Worm (Caenorhabditis elegans) whole organism, L1 larva: ENCODE measurements around the gene nhr-38.

ENCODE experiments used
- C16A3.4 ChIP-seq: fragments of 150-350 bp; optimal IDR thresholded peaks from 2 replicates; lab custom pipeline; 2014; ENCODE audit warnings: missing biosample characterization, missing genetic modification characterization
- C34B4.2 ChIP-seq: sonication (generic microtip); optimal IDR thresholded peaks from 2 replicates; lab custom pipeline; 2017; ENCODE audit warnings: mild to moderate bottlenecking, missing genetic modification characterization, missing compliant biosample characterization
- alr-1 ChIP-seq: fragments of 200-800 bp; sonication (Bioruptor generic); optimal IDR thresholded peaks from 2 replicates; lab custom pipeline; 2018; ENCODE audit warnings: borderline replicate concordance, mild to moderate bottlenecking, missing genetic modification characterization, missing compliant biosample characterization
- aly-2 ChIP-seq: fragments of 150-350 bp; optimal IDR thresholded peaks from 2 replicates; lab custom pipeline; 2014; ENCODE audit warnings: missing biosample characterization, missing genetic modification characterization
- ama-1 ChIP-seq: fragments of 150-350 bp; optimal IDR thresholded peaks from 2 replicates; lab custom pipeline; 2014
- ceh-63 ChIP-seq: fragments of 200-800 bp; sonication (Bioruptor generic); optimal IDR thresholded peaks from 2 replicates; lab custom pipeline; 2018; ENCODE audit warnings: mild to moderate bottlenecking, missing genetic modification characterization, missing compliant biosample characterization
- ceh-82 ChIP-seq, 3 experiments: fragments of 150-350 bp in 1 of 3; sonication (generic microtip) in 2 of 3; optimal IDR thresholded peaks; 2 replicates each; lab custom pipeline; 2014 to 2017; ENCODE audit warnings: missing biosample characterization in 3 of 3, missing genetic modification characterization in 3 of 3
- ceh-88 ChIP-seq: fragments of 200-800 bp; sonication (Bioruptor generic); IDR thresholded peaks from 2 replicates; pipeline ENCODE4 v1.3.6; 2022; ENCODE audit warnings: missing genetic modification characterization, missing compliant biosample characterization
- ces-1 ChIP-seq: fragments of 150-350 bp; optimal IDR thresholded peaks from 2 replicates; lab custom pipeline; 2014; ENCODE audit warnings: missing biosample characterization, missing genetic modification reagents, missing genetic modification characterization
- dpl-1 ChIP-seq, 3 experiments: fragments of 150-350 bp in 2 of 3; sonication (generic microtip) in 1 of 3; optimal IDR thresholded peaks; 2 replicates each; lab custom pipeline; 2014 to 2017; ENCODE audit warnings: missing biosample characterization in 3 of 3, missing genetic modification characterization in 3 of 3, missing genetic modification reagents in 3 of 3
- efl-1 ChIP-seq, 4 experiments: fragments of 150-350 bp; optimal IDR thresholded peaks in 3 of 4; peaks in 1 of 4; 1 replicate in 1 of 4; 2 replicates in 3 of 4; lab custom pipeline; 2014; ENCODE audit warnings: missing biosample characterization in 2 of 4, missing genetic modification characterization in 2 of 4, missing genetic modification reagents in 2 of 4
- egl-27 ChIP-seq, 2 experiments: fragments of 150-350 bp in 1 of 2; sonication (generic microtip); optimal IDR thresholded peaks; 3 replicates each; lab custom pipeline; 2017 to 2018; ENCODE audit warnings: missing biosample characterization in 2 of 2, missing genetic modification characterization in 2 of 2, missing genetic modification reagents in 2 of 2
- elt-2 ChIP-seq: sonication (generic microtip); optimal IDR thresholded peaks from 2 replicates; lab custom pipeline; 2016; ENCODE audit warnings: missing genetic modification characterization, mild to moderate bottlenecking, inconsistent platforms, missing compliant biosample characterization, missing genetic modification reagents
- fos-1 ChIP-seq: fragments of 150-350 bp; optimal IDR thresholded peaks from 2 replicates; lab custom pipeline; 2014; ENCODE audit warnings: missing biosample characterization, missing genetic modification characterization
- grh-1 ChIP-seq: fragments of 200-800 bp; sonication (Bioruptor generic); IDR thresholded peaks from 2 replicates; pipeline ENCODE4 v1.3.6; 2022; ENCODE audit warnings: missing genetic modification reagents, missing genetic modification characterization, missing compliant biosample characterization
- hlh-17 ChIP-seq: fragments of 200-800 bp; sonication (Bioruptor generic); optimal IDR thresholded peaks from 2 replicates; lab custom pipeline; 2018; ENCODE audit warnings: missing genetic modification characterization, mild to moderate bottlenecking, missing compliant biosample characterization, moderate library complexity, borderline replicate concordance
- hlh-4 ChIP-seq: sonication (generic microtip); optimal IDR thresholded peaks from 2 replicates; lab custom pipeline; 2016; ENCODE audit warnings: mild to moderate bottlenecking, missing genetic modification characterization, missing compliant biosample characterization
- hpl-2 ChIP-seq: fragments of 150-350 bp; optimal IDR thresholded peaks from 2 replicates; lab custom pipeline; 2014; ENCODE audit warnings: missing biosample characterization, missing genetic modification reagents, missing genetic modification characterization
- irx-1 ChIP-seq: sonication (generic microtip); optimal IDR thresholded peaks from 2 replicates; lab custom pipeline; 2016; ENCODE audit warnings: missing genetic modification characterization, missing compliant biosample characterization
- lin-13 ChIP-seq: fragments of 150-350 bp; optimal IDR thresholded peaks from 2 replicates; lab custom pipeline; 2014; ENCODE audit warnings: missing biosample characterization, missing genetic modification reagents, missing genetic modification characterization
- lin-14 ChIP-seq: fragments of 200-800 bp; sonication (Bioruptor generic); optimal IDR thresholded peaks from 2 replicates; lab custom pipeline; 2018; ENCODE audit warnings: mild to moderate bottlenecking, missing genetic modification characterization, moderate library complexity, missing compliant biosample characterization
- lin-15B ChIP-seq: fragments of 150-350 bp; sonication (generic microtip); optimal IDR thresholded peaks from 3 replicates; lab custom pipeline; 2014; ENCODE audit warnings: missing biosample characterization, missing genetic modification characterization
- lin-35 ChIP-seq, 2 experiments: fragments of 150-350 bp; optimal IDR thresholded peaks; 2 replicates each; lab custom pipeline; 2014; ENCODE audit warnings: missing biosample characterization in 2 of 2, missing genetic modification characterization in 2 of 2, missing genetic modification reagents in 2 of 2
- lir-3 ChIP-seq: sonication (generic microtip); optimal IDR thresholded peaks from 2 replicates; lab custom pipeline; 2016; ENCODE audit warnings: mild to moderate bottlenecking, missing genetic modification characterization, moderate library complexity, missing compliant biosample characterization; ENCODE audit not compliant: poor library complexity
- lsy-2 ChIP-seq, 2 experiments: fragments of 150-350 bp; optimal IDR thresholded peaks; 2 replicates each; lab custom pipeline; 2014; ENCODE audit warnings: missing biosample characterization in 2 of 2, missing genetic modification characterization in 2 of 2
- mab-9 ChIP-seq: fragments of 200-800 bp; sonication (Bioruptor generic); IDR thresholded peaks from 2 replicates; pipeline ENCODE4 v1.3.6; 2022; ENCODE audit warnings: missing genetic modification reagents, missing genetic modification characterization, missing compliant biosample characterization
- mdl-1 ChIP-seq, 2 experiments: fragments of 150-350 bp; optimal IDR thresholded peaks; 2 replicates each; lab custom pipeline; 2014 to 2017; ENCODE audit warnings: missing biosample characterization in 2 of 2, missing genetic modification characterization in 2 of 2, inconsistent platforms in 1 of 2
- mef-2 ChIP-seq: fragments of 150-350 bp; optimal IDR thresholded peaks from 2 replicates; lab custom pipeline; 2014; ENCODE audit warnings: missing biosample characterization, missing genetic modification characterization
- nhr-11 ChIP-seq: fragments of 150-350 bp; optimal IDR thresholded peaks from 2 replicates; lab custom pipeline; 2014; ENCODE audit warnings: missing biosample characterization, missing genetic modification characterization
- nhr-12 ChIP-seq: sonication (generic microtip); optimal IDR thresholded peaks from 2 replicates; lab custom pipeline; 2017; ENCODE audit warnings: missing biosample characterization, missing genetic modification characterization
- nhr-19 ChIP-seq: fragments of 200-800 bp; sonication (Bioruptor generic); conservative IDR thresholded peaks from 2 replicates; pipeline ENCODE4 v1.3.6; 2022; ENCODE audit warnings: missing genetic modification characterization, missing compliant biosample characterization
- nhr-237 ChIP-seq: fragments of 150-350 bp; optimal IDR thresholded peaks from 2 replicates; lab custom pipeline; 2014; ENCODE audit warnings: missing biosample characterization, missing genetic modification characterization
- nhr-28 ChIP-seq: fragments of 150-350 bp; optimal IDR thresholded peaks from 2 replicates; lab custom pipeline; 2014; ENCODE audit warnings: missing biosample characterization, missing genetic modification characterization
- nhr-76 ChIP-seq: sonication (generic microtip); optimal IDR thresholded peaks from 2 replicates; lab custom pipeline; 2017; ENCODE audit warnings: missing biosample characterization, missing genetic modification characterization
- nhr-84 ChIP-seq: sonication (generic microtip); optimal IDR thresholded peaks from 2 replicates; lab custom pipeline; 2017; ENCODE audit warnings: missing biosample characterization, missing genetic modification characterization
- pag-3 ChIP-seq: sonication (generic microtip); optimal IDR thresholded peaks from 2 replicates; lab custom pipeline; 2017; ENCODE audit warnings: missing genetic modification characterization, mild to moderate bottlenecking, missing compliant biosample characterization, antibody characterized with exemption, borderline replicate concordance; ENCODE audit not compliant: insufficient read depth
- rnt-1 ChIP-seq: sonication (generic microtip); optimal IDR thresholded peaks from 2 replicates; lab custom pipeline; 2016; ENCODE audit warnings: mild to moderate bottlenecking, missing genetic modification characterization, moderate library complexity, missing compliant biosample characterization
- skn-1 ChIP-seq: fragments of 150-350 bp; optimal IDR thresholded peaks from 2 replicates; lab custom pipeline; 2014; ENCODE audit warnings: missing biosample characterization, missing genetic modification characterization
- snpc-4 ChIP-seq: fragments of 150-350 bp; optimal IDR thresholded peaks from 2 replicates; lab custom pipeline; 2014; ENCODE audit warnings: missing biosample characterization, missing genetic modification characterization
- snu-23 ChIP-seq: sonication (generic microtip); optimal IDR thresholded peaks from 2 replicates; lab custom pipeline; 2016; ENCODE audit warnings: missing genetic modification characterization, missing compliant biosample characterization
- sox-4 ChIP-seq: sonication (generic microtip); optimal IDR thresholded peaks from 2 replicates; lab custom pipeline; 2016; ENCODE audit warnings: missing genetic modification characterization, missing compliant biosample characterization
- sptf-1 ChIP-seq: fragments of 150-350 bp; optimal IDR thresholded peaks from 2 replicates; lab custom pipeline; 2014; ENCODE audit warnings: missing biosample characterization, missing genetic modification characterization
- tbx-2 ChIP-seq: sonication (generic microtip); optimal IDR thresholded peaks from 2 replicates; lab custom pipeline; 2016; ENCODE audit warnings: missing genetic modification characterization, missing compliant biosample characterization
- unc-130 ChIP-seq: fragments of 150-350 bp; optimal IDR thresholded peaks from 2 replicates; lab custom pipeline; 2017; ENCODE audit warnings: missing biosample characterization, missing genetic modification characterization, inconsistent platforms
- unc-86 ChIP-seq: sonication (generic microtip); optimal IDR thresholded peaks from 2 replicates; lab custom pipeline; 2016; ENCODE audit warnings: missing genetic modification characterization, missing compliant biosample characterization
- vab-15 ChIP-seq: sonication (generic microtip); optimal IDR thresholded peaks from 2 replicates; lab custom pipeline; 2017; ENCODE audit warnings: missing genotype, mild to moderate bottlenecking, missing genetic modification characterization, missing compliant biosample characterization
- ztf-11 ChIP-seq, 2 experiments: sonication (generic microtip); optimal IDR thresholded peaks; 2 replicates each; lab custom pipeline; 2016 to 2017; ENCODE audit warnings: missing genetic modification characterization in 2 of 2, missing biosample characterization in 1 of 2, missing compliant biosample characterization in 1 of 2
- ztf-4 ChIP-seq: fragments of 150-350 bp; optimal IDR thresholded peaks from 2 replicates; lab custom pipeline; 2014; ENCODE audit warnings: missing biosample characterization, missing genetic modification characterization

The nhr-38 gene

DNA sequence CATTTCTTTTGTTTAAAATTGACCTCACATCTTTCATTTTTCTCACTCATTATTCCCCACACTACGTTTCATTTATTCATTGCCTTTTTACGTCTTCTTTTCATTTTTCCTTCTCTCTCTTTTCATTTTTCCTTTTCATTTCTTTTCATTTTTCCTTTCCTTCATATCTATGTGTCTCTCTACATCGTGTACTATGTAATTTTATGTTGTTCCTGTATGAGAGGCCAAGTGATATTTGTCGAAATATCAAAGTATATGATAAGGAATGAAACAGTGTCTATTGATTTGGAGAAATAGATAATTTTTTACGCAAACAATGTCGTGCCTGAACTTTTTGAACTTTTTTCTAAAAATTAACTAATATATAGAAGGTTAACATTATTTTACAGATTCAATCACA lies 6.5 kb downstream of the nhr-38 start (continued):
- TF ChIP-seq nhr-28 (tag; lab: Kevin White, UChicago) (no peak), nhr-84 (tag; lab: Kevin White, UChicago) (no peak)
- TF ChIP-seq, all 84 proteins: peak for 14

DNA sequence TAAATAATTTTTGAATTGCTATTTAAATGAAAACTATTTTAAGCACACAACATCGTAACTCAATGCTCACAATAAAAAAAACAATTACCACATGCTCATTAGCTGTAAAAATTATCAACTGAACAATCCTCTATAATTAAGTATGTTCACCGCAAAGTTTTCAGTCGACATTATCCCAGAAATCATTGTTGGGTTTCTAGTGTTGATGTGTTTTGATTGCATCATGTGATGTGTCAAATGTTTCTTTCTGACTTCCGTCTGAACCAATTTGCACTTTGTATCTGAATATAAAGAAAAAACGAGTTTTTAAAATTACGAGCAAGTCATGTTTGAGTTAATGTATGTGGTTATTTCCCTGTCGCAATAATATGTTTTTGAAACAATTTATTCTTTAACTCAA lies 7.9 kb downstream of the nhr-38 start:
- TF ChIP-seq C34B4.2 (tag; lab: Kevin White, UChicago) (no peak), lin-35 (GFP tag; optimal IDR thresholded peaks at IDR 0.05; lab: Kevin White, UChicago) (no peak), sptf-1 (tag; lab: Kevin White, UChicago) (no peak), sox-4 (tag; lab: Kevin White, UChicago) (no peak)

DNA sequence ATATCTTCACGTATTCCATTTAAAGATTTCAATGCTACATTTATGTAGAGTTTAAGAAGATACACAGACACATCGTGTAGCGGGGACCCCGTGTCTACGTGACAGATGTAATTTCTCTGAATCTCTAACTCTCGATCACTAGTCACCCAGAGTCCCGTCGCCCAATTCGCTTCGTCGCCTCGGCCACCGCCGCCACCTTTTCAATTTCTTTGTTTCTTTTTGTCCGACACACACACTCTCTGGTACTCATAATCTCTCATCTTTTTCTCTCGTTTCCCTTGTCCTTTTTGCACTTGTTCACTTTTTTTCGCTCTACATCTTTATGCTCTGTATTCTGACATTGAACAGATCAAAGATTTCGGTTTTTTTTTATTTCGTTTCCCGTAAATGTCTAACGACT lies 8.4 kb downstream of the nhr-38 start:
- TF ChIP-seq lin-14 (peak; percentile 93), alr-1 (tag; lab: Kevin White, UChicago) (no peak), ztf-4 (tag; lab: Kevin White, UChicago) (peak; percentile 41), ces-1 (GFP tag; lab: Kevin White, UChicago) (no peak), nhr-237 (tag; lab: Kevin White, UChicago) (peak; percentile 78), rnt-1 (tag; lab: Kevin White, UChicago) (peak; percentile 80), hlh-17 (GFP tag; lab: Kevin White, UChicago) (no peak), dpl-1 (GFP tag; optimal IDR thresholded peaks at IDR 0.05; lab: Kevin White, UChicago) (peak in 2 of 3 experiments; percentile 0 to 40), hpl-2 (GFP tag; lab: Kevin White, UChicago) (no peak), hlh-4 (no peak), nhr-11 (peak; percentile 4), grh-1 (GFP tag; lab: Robert Waterston, UW) (no peak), lir-3 (tag; lab: Kevin White, UChicago) (no peak), mef-2 (peak; percentile 35), efl-1 (optimal IDR thresholded peaks at IDR 0.05; lab: Kevin White, UChicago) (peak; percentile 56 to 66), efl-1 (GFP tag; optimal IDR thresholded peaks at IDR 0.05 in 1 of 2; lab: Kevin White, UChicago) (peak; percentile 32 to 94), aly-2 (peak; percentile 32), lsy-2 (tag; optimal IDR thresholded peaks at IDR 0.05; lab: Kevin White, UChicago) (peak; percentile 30 to 84), ztf-11 (tag; optimal IDR thresholded peaks at IDR 0.05; lab: Kevin White, UChicago) (no peak), snpc-4 (tag; lab: Kevin White, UChicago) (peak; percentile 62), lin-35 (GFP tag; optimal IDR thresholded peaks at IDR 0.05; lab: Kevin White, UChicago) (peak; percentile 62 to 66), skn-1 (tag; lab: Kevin White, UChicago) (peak; percentile 33), pag-3 (tag; lab: Kevin White, UChicago) (peak; percentile 20), C16A3.4 (tag; lab: Kevin White, UChicago) (peak; percentile 73), lin-13 (GFP tag; lab: Kevin White, UChicago) (peak; percentile 68), fos-1 (tag; lab: Kevin White, UChicago) (peak; percentile 68), nhr-19 (peak; percentile 61), unc-86 (tag; lab: Kevin White, UChicago) (peak; percentile 63), mdl-1 (tag; optimal IDR thresholded peaks at IDR 0.05; lab: Kevin White, UChicago) (peak in 1 of 2 experiments; percentile 72), tbx-2 (tag; lab: Kevin White, UChicago) (peak; percentile 81), nhr-76 (tag; lab: Kevin White, UChicago) (no peak), nhr-28 (tag; lab: Kevin White, UChicago) (no peak), mab-9 (GFP tag; lab: Robert Waterston, UW) (no peak), lin-15B (tag; lab: Kevin White, UChicago) (peak; percentile 22), elt-2 (tag; lab: Kevin White, UChicago) (peak; percentile 46), snu-23 (peak; percentile 91), ceh-88 (no peak), irx-1 (tag; lab: Kevin White, UChicago) (peak; percentile 4), unc-130 (tag; lab: Kevin White, UChicago) (peak; percentile 73), egl-27 (tag; optimal IDR thresholded peaks at IDR 0.05; lab: Kevin White, UChicago) (peak; percentile 40 to 52), nhr-12 (tag; lab: Kevin White, UChicago) (no peak), ceh-82 (tag; optimal IDR thresholded peaks at IDR 0.05; lab: Kevin White, UChicago) (peak in 2 of 3 experiments; percentile 48 to 53), ama-1 (no peak), vab-15 (tag; lab: Kevin White, UChicago) (no peak), ceh-63 (GFP tag; lab: Kevin White, UChicago) (no peak)
